Fruit fly (Drosophila melanogaster): Measurements from ENCODE around the gene Hsp22.

Hsp22 gene

dm6 chr3L:9397156-9397555 is 24.4 kb downstream of the Hsp22 start:
- no peak for TF ChIP-seq net (GFP tag; optimal IDR thresholded peaks at IDR 0.05)
- TF ChIP-seq CG10631 (GFP tag; optimal IDR thresholded peaks at IDR 0.05) = peak; percentile 16
- peak; percentile 57; the same call in 2 of the 3 replicates for TF ChIP-seq CG6163 (GFP tag; IDR thresholded peaks at IDR 0.05)
- TF ChIP-seq lz (GFP tag; optimal IDR thresholded peaks at IDR 0.05) = no peak
- TF ChIP-seq spab (GFP tag; optimal IDR thresholded peaks at IDR 0.05) = peak; percentile 23
- TF ChIP-seq svp (GFP tag) = peak; percentile 45
- peak; percentile 93 for TF ChIP-seq fkh (GFP tag; optimal IDR thresholded peaks at IDR 0.05)
- no peak for TF ChIP-seq CG1621 (tag; optimal IDR thresholded peaks at IDR 0.05)
- peak; percentile 52 for TF ChIP-seq CG6808 (GFP tag; optimal IDR thresholded peaks at IDR 0.05)
- TF ChIP-seq CG7368 (GFP tag; optimal IDR thresholded peaks at IDR 0.05) = peak; percentile 1
- TF ChIP-seq Met (GFP tag; optimal IDR thresholded peaks at IDR 0.05) = no peak
- TF ChIP-seq Hr4 (GFP tag; optimal IDR thresholded peaks at IDR 0.05) = no peak
- no peak for TF ChIP-seq Sox15 (GFP tag; optimal IDR thresholded peaks at IDR 0.05)
- TF ChIP-seq ss (GFP tag; optimal IDR thresholded peaks at IDR 0.05) = no peak
- TF ChIP-seq CG3919 (GFP tag; optimal IDR thresholded peaks at IDR 0.05) = no peak
- peak; percentile 40 for TF ChIP-seq vri (GFP tag; optimal IDR thresholded peaks at IDR 0.05)
- TF ChIP-seq CG11762 (GFP tag; optimal IDR thresholded peaks at IDR 0.05; ENCODE audit: insufficient read depth) = no peak
- TF ChIP-seq CG10669 (GFP tag; optimal IDR thresholded peaks at IDR 0.05) = no peak
- no peak for TF ChIP-seq eg (GFP tag; IDR thresholded peaks at IDR 0.05)
- TF ChIP-seq acj6 (GFP tag; optimal IDR thresholded peaks at IDR 0.05) = no peak
- 0 out of 3 replicates have a peak, but pooled peaks have one; percentile 22 for TF ChIP-seq CG8119 (GFP tag; IDR thresholded peaks at IDR 0.05)
- TF ChIP-seq CG34406 (GFP tag; optimal IDR thresholded peaks at IDR 0.05) = no peak
- no peak for TF ChIP-seq CG11902 (GFP tag; optimal IDR thresholded peaks at IDR 0.05)
- TF ChIP-seq OdsH (GFP tag; optimal IDR thresholded peaks at IDR 0.05) = peak; percentile 4
- no peak for TF ChIP-seq cyc (GFP tag; optimal IDR thresholded peaks at IDR 0.05)
- no peak for TF ChIP-seq Ets96B (tag; optimal IDR thresholded peaks at IDR 0.05)
- TF ChIP-seq CG8632 (GFP tag; optimal IDR thresholded peaks at IDR 0.05) = no peak
- TF ChIP-seq dsx (GFP tag; optimal IDR thresholded peaks at IDR 0.05; ENCODE audit: poor library complexity, severe bottlenecking) = no peak
- no peak for TF ChIP-seq Eip93F (GFP tag; optimal IDR thresholded peaks at IDR 0.05)
- no peak for TF ChIP-seq Gug (GFP tag; IDR thresholded peaks at IDR 0.05)
- TF ChIP-seq pdm3 (GFP tag; optimal IDR thresholded peaks at IDR 0.05) = no peak
- no peak for TF ChIP-seq CG3032 (tag; optimal IDR thresholded peaks at IDR 0.05)
- peak; percentile 25 for TF ChIP-seq Eip78C (GFP tag)
- TF ChIP-seq CG4318 (GFP tag; optimal IDR thresholded peaks at IDR 0.05) = no peak
- TF ChIP-seq CG16779 (tag; optimal IDR thresholded peaks at IDR 0.05) = peak; percentile 4
- TF ChIP-seq Ets21C (GFP tag; optimal IDR thresholded peaks at IDR 0.05) = no peak
- TF ChIP-seq esn (GFP tag; optimal IDR thresholded peaks at IDR 0.05) = peak; percentile 9
- no peak for TF ChIP-seq CG9139 (GFP tag; optimal IDR thresholded peaks at IDR 0.05)
- no peak for TF ChIP-seq CG11294 (GFP tag; IDR thresholded peaks at IDR 0.05)
- no peak for TF ChIP-seq CG6792 (GFP tag; optimal IDR thresholded peaks at IDR 0.05)
- no peak for TF ChIP-seq Hr39 (GFP tag; optimal IDR thresholded peaks at IDR 0.05)
- TF ChIP-seq Blimp-1 (GFP tag; optimal IDR thresholded peaks at IDR 0.05) = no peak

- TF ChIP-seq Ets21C (GFP tag; optimal IDR thresholded peaks at IDR 0.05) (no peak), CG8319 (GFP tag; optimal IDR thresholded peaks at IDR 0.05) (no peak), Eip93F (GFP tag; optimal IDR thresholded peaks at IDR 0.05) (no peak), CG1621 (tag; optimal IDR thresholded peaks at IDR 0.05) (no peak), CG6163 (GFP tag; IDR thresholded peaks at IDR 0.05) (no peak), Eip75B (GFP tag; optimal IDR thresholded peaks at IDR 0.05) (no peak), dac (GFP tag; optimal IDR thresholded peaks at IDR 0.05) (no peak), CG9139 (GFP tag; optimal IDR thresholded peaks at IDR 0.05) (no peak), CG10631 (GFP tag; optimal IDR thresholded peaks at IDR 0.05) (no peak), dsx (GFP tag; optimal IDR thresholded peaks at IDR 0.05; ENCODE audit: poor library complexity, severe bottlenecking) (no peak), CG11762 (GFP tag; optimal IDR thresholded peaks at IDR 0.05; ENCODE audit: insufficient read depth) (no peak), Smox (GFP tag; optimal IDR thresholded peaks at IDR 0.05) (no peak), fd85E (GFP tag; optimal IDR thresholded peaks at IDR 0.05) (no peak)
Observed at dm6 chr3L:9398028-9398427, 25.3 kb downstream of the Hsp22 start.
